Worm (Caenorhabditis elegans) whole organism, early embryonic: ENCODE results near the gene fipr-14.
A peak's percentile ranks its signal among the peaks of the same experiment; 100 is the strongest.

Source experiments
- B0310.2 ChIP-seq: sonication (generic microtip); optimal IDR thresholded peaks from 2 replicates; lab custom pipeline; 2016; ENCODE audit warnings: mild to moderate bottlenecking, missing genetic modification characterization, missing compliant biosample characterization
- F13C5.2 ChIP-seq: sonication (generic microtip); optimal IDR thresholded peaks from 2 replicates; lab custom pipeline; 2017; ENCODE audit warnings: mild to moderate bottlenecking, missing genetic modification characterization, inconsistent platforms, missing compliant biosample characterization
- aly-1 ChIP-seq: sonication (generic microtip); optimal IDR thresholded peaks from 2 replicates; lab custom pipeline; 2016; ENCODE audit warnings: missing genetic modification characterization, missing compliant biosample characterization
- ama-1 ChIP-seq: fragments of 150-350 bp; optimal IDR thresholded peaks from 2 replicates; lab custom pipeline; 2014
- ceh-13 ChIP-seq: fragments of 200-800 bp; sonication (Bioruptor generic); optimal IDR thresholded peaks from 2 replicates; lab custom pipeline; 2018; ENCODE audit warnings: mild to moderate bottlenecking, missing genetic modification characterization, missing compliant biosample characterization
- ceh-36 ChIP-seq: sonication (generic microtip); optimal IDR thresholded peaks from 2 replicates; lab custom pipeline; 2016; ENCODE audit warnings: missing genetic modification characterization, inconsistent platforms, missing compliant biosample characterization
- ets-7 ChIP-seq: sonication (generic microtip); optimal IDR thresholded peaks from 2 replicates; lab custom pipeline; 2016; ENCODE audit warnings: missing genotype, missing genetic modification characterization, missing compliant biosample characterization
- flt-1 ChIP-seq: fragments of 200-800 bp; sonication (Bioruptor generic); IDR thresholded peaks from 2 replicates; pipeline ENCODE4 v1.3.6; 2022; ENCODE audit warnings: missing genetic modification characterization, missing compliant biosample characterization
- hmbx-1 ChIP-seq: sonication (generic microtip); optimal IDR thresholded peaks from 2 replicates; lab custom pipeline; 2016; ENCODE audit warnings: mild to moderate bottlenecking, missing genetic modification characterization, missing compliant biosample characterization
- hmg-4 ChIP-seq: fragments of 200-800 bp; sonication (Bioruptor generic); optimal IDR thresholded peaks from 2 replicates; lab custom pipeline; 2018; ENCODE audit warnings: mild to moderate bottlenecking, missing genetic modification characterization, missing compliant biosample characterization
- hnd-1 ChIP-seq: sonication (generic microtip); optimal IDR thresholded peaks from 2 replicates; lab custom pipeline; 2016; ENCODE audit warnings: missing genetic modification characterization, missing compliant biosample characterization
- pes-1 ChIP-seq: fragments of 200-800 bp; sonication (Bioruptor generic); IDR thresholded peaks from 2 replicates; pipeline ENCODE4 v1.3.6; 2022; ENCODE audit warnings: missing genetic modification reagents, missing genetic modification characterization, missing compliant biosample characterization
- scrt-1 ChIP-seq: fragments of 200-800 bp; sonication (Bioruptor generic); IDR thresholded peaks from 2 replicates; pipeline ENCODE4 v1.3.6; 2022; ENCODE audit warnings: missing genetic modification characterization, missing compliant biosample characterization
- sea-1 ChIP-seq: fragments of 200-800 bp; sonication (Bioruptor generic); conservative IDR thresholded peaks from 2 replicates; pipeline ENCODE4 v1.3.6; 2022; ENCODE audit warnings: missing genetic modification characterization, missing compliant biosample characterization
- tbx-11 ChIP-seq: fragments of 200-800 bp; sonication (Bioruptor generic); IDR thresholded peaks from 2 replicates; pipeline ENCODE4 v1.3.6; 2022; ENCODE audit warnings: missing genetic modification characterization, missing compliant biosample characterization
- tbx-37 ChIP-seq: fragments of 200-800 bp; sonication (Bioruptor generic); conservative IDR thresholded peaks from 2 replicates; pipeline ENCODE4 v1.3.6; 2022; ENCODE audit warnings: missing genetic modification reagents, missing genetic modification characterization, missing compliant biosample characterization
- tra-4 ChIP-seq: sonication (generic microtip); optimal IDR thresholded peaks from 2 replicates; lab custom pipeline; 2017; ENCODE audit warnings: missing genetic modification characterization, missing compliant biosample characterization

The fipr-14 gene

ce11 chrIV:10913081-10913480 lies 36.1 kb downstream of the fipr-14 start, which contains the start of gene ZK593.2:
TSS of gene ZK593.2 (plus strand) at chrIV:10913381.
- TF ChIP-seq scrt-1, result no peak
- TF ChIP-seq hmg-4 (GFP tag; lab: Kevin White, UChicago), result no peak
- no peak for TF ChIP-seq ceh-36 (tag; lab: Kevin White, UChicago)
- TF ChIP-seq ceh-13 (GFP tag; lab: Kevin White, UChicago), result no peak
- no peak for TF ChIP-seq ama-1 (lab: Kevin White, UChicago)
- no peak for TF ChIP-seq tbx-11 (GFP tag; lab: Robert Waterston, UW)
- no peak for TF ChIP-seq pes-1 (GFP tag; lab: Robert Waterston, UW)
- no peak for TF ChIP-seq B0310.2 (tag; lab: Kevin White, UChicago)
- TF ChIP-seq sea-1 (GFP tag; lab: Robert Waterston, UW), result no peak
- TF ChIP-seq tbx-37 (GFP tag; lab: Robert Waterston, UW), result no peak
- no peak for TF ChIP-seq aly-1
- no peak for TF ChIP-seq ets-7 (tag; lab: Kevin White, UChicago)
- no peak for TF ChIP-seq flt-1
- TF ChIP-seq tra-4 (tag; lab: Kevin White, UChicago), result no peak
- TF ChIP-seq F13C5.2 (tag; lab: Kevin White, UChicago), result no peak
- no peak for TF ChIP-seq hnd-1 (tag; lab: Kevin White, UChicago)
- no peak for TF ChIP-seq hmbx-1

ce11 chrIV:10915388-10915787 lies 38.4 kb downstream of the fipr-14 start, which contains the start of gene ZK593.3:
TSS of gene ZK593.3 (plus strand) at chrIV:10915688.
- TF ChIP-seq aly-1 (no peak), ceh-36 (tag; lab: Kevin White, UChicago) (no peak), hmg-4 (GFP tag; lab: Kevin White, UChicago) (no peak), tbx-37 (GFP tag; lab: Robert Waterston, UW) (no peak), hmbx-1 (no peak), F13C5.2 (tag; lab: Kevin White, UChicago) (no peak), tbx-11 (GFP tag; lab: Robert Waterston, UW) (no peak), ets-7 (tag; lab: Kevin White, UChicago) (no peak), flt-1 (no peak), hnd-1 (tag; lab: Kevin White, UChicago) (no peak), pes-1 (GFP tag; lab: Robert Waterston, UW) (no peak), B0310.2 (tag; lab: Kevin White, UChicago) (no peak), ama-1 (lab: Kevin White, UChicago) (no peak)

- TF ChIP-seq ceh-36 (tag; lab: Kevin White, UChicago) (no peak), ama-1 (lab: Kevin White, UChicago) (no peak), ceh-13 (GFP tag; lab: Kevin White, UChicago) (no peak), pes-1 (GFP tag; lab: Robert Waterston, UW) (no peak), B0310.2 (tag; lab: Kevin White, UChicago) (no peak), sea-1 (GFP tag; lab: Robert Waterston, UW) (no peak), hnd-1 (tag; lab: Kevin White, UChicago) (no peak), flt-1 (no peak), tra-4 (tag; lab: Kevin White, UChicago) (no peak), tbx-37 (GFP tag; lab: Robert Waterston, UW) (no peak), hmbx-1 (no peak), ets-7 (tag; lab: Kevin White, UChicago) (no peak), scrt-1 (no peak), aly-1 (no peak), hmg-4 (GFP tag; lab: Kevin White, UChicago) (no peak), tbx-11 (GFP tag; lab: Robert Waterston, UW) (no peak), F13C5.2 (tag; lab: Kevin White, UChicago) (no peak)
Measured at ce11 chrIV:10916134-10916533, 39.2 kb downstream of the fipr-14 start.

ce11 chrIV:10918877-10919560 lies 42.1 kb downstream of the fipr-14 start:
- no peak for TF ChIP-seq ets-7 (tag; lab: Kevin White, UChicago)
- no peak for TF ChIP-seq ama-1 (lab: Kevin White, UChicago)
- TF ChIP-seq hmg-4 (GFP tag; lab: Kevin White, UChicago), result peak; percentile 13
- TF ChIP-seq tbx-37 (GFP tag; lab: Robert Waterston, UW), result no peak
- TF ChIP-seq hnd-1 (tag; lab: Kevin White, UChicago), result no peak
- TF ChIP-seq sea-1 (GFP tag; lab: Robert Waterston, UW), result no peak
- TF ChIP-seq F13C5.2 (tag; lab: Kevin White, UChicago), result peak; percentile 51

- TF ChIP-seq tra-4 (tag; lab: Kevin White, UChicago), result no peak
Measured at ce11 chrIV:10919770-10920169, 42.8 kb downstream of the fipr-14 start, which contains the start of gene rbr-2. TSS of gene rbr-2 (plus strand) at chrIV:10920070.
